Fruit fly (Drosophila melanogaster): ENCODE results near the gene ng1.

Gene ng1

DNA sequence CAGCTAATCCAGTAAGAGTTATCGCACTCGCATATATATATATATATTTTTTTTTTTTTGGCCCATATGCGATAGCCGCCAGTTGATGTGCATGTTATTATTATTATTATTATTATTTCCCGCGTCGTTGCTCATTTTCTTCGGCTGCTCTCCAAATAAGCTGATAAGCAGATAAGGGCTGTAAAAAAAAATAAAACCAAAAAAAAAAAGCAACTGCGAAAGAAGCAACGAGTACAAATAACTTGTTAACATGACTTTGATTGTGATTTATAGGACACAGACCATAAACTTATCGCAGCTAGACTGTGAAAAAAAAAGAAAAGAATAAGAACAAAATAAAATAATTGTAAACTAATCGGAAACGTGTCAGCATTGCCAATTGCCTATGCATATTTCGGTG is 23.6 kb downstream of the ng1 start:
- TF ChIP-seq CG13296 (GFP tag; optimal IDR thresholded peaks at IDR 0.05) (peak; percentile 29), CG10274 (GFP tag; optimal IDR thresholded peaks at IDR 0.05) (no peak), sqz (GFP tag; optimal IDR thresholded peaks at IDR 0.05) (peak; percentile 58), exex (tag; optimal IDR thresholded peaks at IDR 0.05) (peak; percentile 92), sug (tag; optimal IDR thresholded peaks at IDR 0.05) (peak; percentile 18), lab (GFP tag; optimal IDR thresholded peaks at IDR 0.05) (peak; percentile 29)

DNA sequence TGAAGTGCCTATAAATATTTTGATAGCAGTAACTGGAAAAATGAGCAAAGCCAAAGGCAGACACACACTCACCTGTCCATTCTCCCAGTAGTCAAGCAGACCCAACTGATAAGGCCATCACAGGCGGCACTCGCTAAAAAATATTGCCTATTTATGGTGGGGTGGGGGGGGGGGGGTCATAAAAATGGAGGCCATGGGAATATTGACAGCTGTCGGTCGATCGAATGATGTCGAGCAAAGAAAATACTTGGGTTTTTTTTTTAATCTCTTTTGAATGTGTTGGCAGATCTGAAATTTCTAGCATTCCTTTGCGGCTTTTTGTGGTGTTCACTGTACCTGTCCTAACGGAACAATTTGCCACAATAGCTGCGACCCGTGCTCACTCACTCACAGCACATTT is 31.3 kb downstream of the ng1 start:
- TF ChIP-seq zen (tag; optimal IDR thresholded peaks at IDR 0.05) (no peak), CG10462 (GFP tag; optimal IDR thresholded peaks at IDR 0.05) (no peak), bcd (GFP tag; optimal IDR thresholded peaks at IDR 0.05) (no peak), CG5180 (GFP tag; optimal IDR thresholded peaks at IDR 0.05) (no peak), CG15514 (GFP tag; optimal IDR thresholded peaks at IDR 0.05) (peak; percentile 15), CG2116 (GFP tag; optimal IDR thresholded peaks at IDR 0.05) (no peak), pan (optimal IDR thresholded peaks at IDR 0.05) (no peak), pan (GFP tag; optimal IDR thresholded peaks at IDR 0.05 in 1 of 2, IDR thresholded peaks at IDR 0.05 in 1 of 2) (peak in 1 of 2 experiments; percentile 26), Meics (GFP tag; optimal IDR thresholded peaks at IDR 0.05) (peak; percentile 54), crc (GFP tag; optimal IDR thresholded peaks at IDR 0.05) (no peak), CG31224 (GFP tag; IDR thresholded peaks at IDR 0.05) (0 out of 2 replicates have a peak, but pooled peaks have one; percentile 36), Six4 (GFP tag; optimal IDR thresholded peaks at IDR 0.05) (no peak), dpn (GFP tag; optimal IDR thresholded peaks at IDR 0.05) (no peak), prd (optimal IDR thresholded peaks at IDR 0.05) (no peak), prd (GFP tag; IDR thresholded peaks at IDR 0.05) (peak; percentile 32; the same call in 2 of the 3 replicates), br (optimal IDR thresholded peaks at IDR 0.05) (no peak), Side (GFP tag; optimal IDR thresholded peaks at IDR 0.05) (no peak), gsb (GFP tag; IDR thresholded peaks at IDR 0.05) (0 out of 2 replicates have a peak, but pooled peaks have one; percentile 24), Dp (GFP tag; optimal IDR thresholded peaks at IDR 0.05) (no peak), Sin3A (optimal IDR thresholded peaks at IDR 0.05) (no peak), en (GFP tag; optimal IDR thresholded peaks at IDR 0.05) (no peak), CG6854 (GFP tag; optimal IDR thresholded peaks at IDR 0.05) (no peak), rib (GFP tag; IDR thresholded peaks at IDR 0.05) (no peak), Drgx (GFP tag; IDR thresholded peaks at IDR 0.05) (no peak), CG4820 (GFP tag; optimal IDR thresholded peaks at IDR 0.05) (no peak), Atf6 (GFP tag; IDR thresholded peaks at IDR 0.05) (peak; percentile 48; the same call in 1 of the 2 replicates), CG11085 (GFP tag; IDR thresholded peaks at IDR 0.05) (peak; percentile 30; the same call in 1 of the 2 replicates), CG9727 (GFP tag; optimal IDR thresholded peaks at IDR 0.05) (no peak), CG7372 (GFP tag; IDR thresholded peaks at IDR 0.05) (0 out of 2 replicates have a peak, but pooled peaks have one; percentile 29), CG18262 (tag; optimal IDR thresholded peaks at IDR 0.05) (no peak), CG2120 (GFP tag; optimal IDR thresholded peaks at IDR 0.05) (peak; percentile 69), CG4424 (GFP tag; optimal IDR thresholded peaks at IDR 0.05) (no peak), lab (GFP tag; optimal IDR thresholded peaks at IDR 0.05) (peak; percentile 69), mam (GFP tag; optimal IDR thresholded peaks at IDR 0.05) (peak; percentile 15), Blimp-1 (GFP tag; optimal IDR thresholded peaks at IDR 0.05) (no peak), Mrtf (GFP tag; IDR thresholded peaks at IDR 0.05) (no peak), row (GFP tag; IDR thresholded peaks at IDR 0.05) (peak; percentile 72), CG9817 (tag; optimal IDR thresholded peaks at IDR 0.05) (peak; percentile 5), Rfx (GFP tag; IDR thresholded peaks at IDR 0.05) (peak; percentile 72), Hr3 (GFP tag; optimal IDR thresholded peaks at IDR 0.05) (no peak), MBD-R2 (GFP tag; IDR thresholded peaks at IDR 0.05) (0 out of 2 replicates have a peak, but pooled peaks have one; percentile 36), CG16815 (GFP tag; optimal IDR thresholded peaks at IDR 0.05) (no peak), CG34422 (GFP tag; IDR thresholded peaks at IDR 0.05) (no peak), CG3065 (GFP tag; optimal IDR thresholded peaks at IDR 0.05) (no peak), CG7556 (GFP tag; optimal IDR thresholded peaks at IDR 0.05) (no peak), toy (GFP tag; IDR thresholded peaks at IDR 0.05) (no peak)

Measured in whole organism, embryonic.